Fruit fly (Drosophila melanogaster): Measurements from ENCODE around the gene SkpA.

The SkpA gene

DNA sequence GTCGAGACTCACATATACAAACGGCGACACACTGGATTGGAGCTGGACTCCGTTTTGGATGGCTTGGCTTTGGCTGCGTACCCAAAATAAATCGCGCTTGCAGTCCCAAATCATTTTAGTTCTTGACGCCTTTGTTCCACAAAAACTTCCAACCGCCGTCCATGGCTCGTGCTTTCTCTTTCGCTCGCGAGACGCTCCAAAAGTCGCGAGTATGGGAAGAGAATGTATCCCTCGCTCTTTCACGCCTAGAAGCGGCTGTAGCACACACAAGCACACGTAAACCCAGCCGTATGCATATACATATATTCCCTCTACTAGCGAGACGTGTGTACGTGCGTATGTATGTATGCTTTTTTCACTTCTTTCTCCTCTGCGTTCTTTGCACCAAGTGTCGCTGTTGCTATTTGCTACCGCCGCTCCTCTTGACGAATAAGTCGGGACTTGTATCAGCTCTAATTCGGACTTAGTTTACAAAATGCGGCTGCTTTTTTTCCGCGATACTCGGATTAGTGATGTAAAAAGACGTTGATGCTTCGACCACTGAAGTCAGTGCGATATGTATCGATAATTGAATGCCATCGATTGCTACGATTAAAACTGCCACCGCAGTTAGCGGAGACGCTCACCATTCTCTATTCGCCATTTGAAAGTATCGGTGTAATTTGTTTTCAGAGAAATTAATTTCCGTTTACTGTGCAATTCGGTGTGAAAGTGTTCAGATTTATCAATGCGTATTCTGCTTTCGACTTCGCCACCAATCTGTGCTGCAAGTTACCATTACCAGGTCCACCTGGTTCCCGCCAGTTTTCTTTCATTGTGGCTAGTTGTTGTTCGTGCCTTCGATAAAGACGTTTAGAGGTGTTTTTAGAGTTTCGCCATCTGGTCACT is at the start of gene SkpA, which contains the start of gene Hmt4-20:
Gene SkpA, plus strand, starts transcription at position 623 of the 888 bp plus-strand sequence.
Gene Hmt4-20, minus strand, starts transcription at position 542 of the 888 bp plus-strand sequence.
- peak; percentile 19 for TF ChIP-seq CG1620 (GFP tag; optimal IDR thresholded peaks at IDR 0.05)
- TF ChIP-seq CG33017 (tag; optimal IDR thresholded peaks at IDR 0.05) = no peak

DNA sequence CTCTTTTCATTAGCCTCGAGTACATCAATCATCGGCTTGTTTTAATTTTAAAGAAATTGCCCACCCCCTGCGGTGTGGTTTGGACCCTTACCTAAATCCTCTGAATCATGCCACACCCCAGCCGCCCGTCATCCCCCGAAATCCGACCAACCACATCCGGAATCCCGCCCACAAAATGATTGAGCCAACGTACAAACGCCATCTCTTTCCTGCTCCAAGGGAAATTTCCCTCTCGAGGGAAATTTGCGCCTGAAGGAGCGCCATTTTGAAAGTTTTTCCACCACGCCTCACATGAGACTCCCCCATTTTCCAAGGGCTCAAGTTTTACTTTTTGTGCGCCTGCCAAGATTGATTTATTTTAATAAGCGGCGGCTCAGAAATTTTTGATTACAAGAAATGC is 45.9 kb upstream of the SkpA start:
- TF ChIP-seq cic (GFP tag; optimal IDR thresholded peaks at IDR 0.05) (no peak), kay (GFP tag; ENCODE audit: borderline replicate concordance) (no peak), cnc (optimal IDR thresholded peaks at IDR 0.05) (no peak), CG11617 (GFP tag; optimal IDR thresholded peaks at IDR 0.05) (no peak), ovo (GFP tag; optimal IDR thresholded peaks at IDR 0.05) (no peak), Hr96 (GFP tag; optimal IDR thresholded peaks at IDR 0.05) (no peak)

DNA sequence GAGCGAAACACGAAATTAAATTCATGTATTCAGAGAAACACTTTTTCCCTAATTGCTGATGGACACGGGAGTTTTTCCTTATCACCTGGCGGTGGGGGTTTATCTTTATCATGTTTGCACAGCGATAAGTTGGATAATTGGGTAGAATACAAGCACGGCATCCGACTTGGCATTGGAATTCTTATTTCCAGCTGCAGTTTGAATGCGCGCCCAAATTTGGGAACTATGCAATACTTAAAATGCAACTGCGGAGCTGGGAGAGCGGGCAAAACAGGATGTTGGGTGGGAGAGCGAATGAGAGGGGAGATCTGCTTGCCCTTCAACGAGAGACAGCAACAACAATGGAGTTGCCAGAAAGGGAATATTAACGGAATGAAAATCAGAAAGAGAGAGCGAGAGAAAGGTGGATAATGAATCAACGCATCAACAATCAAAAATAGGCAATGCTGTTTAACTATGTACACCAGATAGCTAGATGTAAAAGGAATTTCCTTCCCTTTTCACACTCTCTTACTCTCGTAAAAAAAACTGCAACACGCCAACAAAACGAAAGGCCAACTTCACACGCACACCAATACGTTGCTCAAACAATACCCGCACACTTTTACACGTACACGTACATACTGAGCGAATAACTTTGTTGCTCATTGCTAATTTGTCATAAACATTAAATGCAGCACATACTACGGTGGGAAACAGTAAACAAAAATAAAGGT is 39.0 kb upstream of the SkpA start:
- TF ChIP-seq bab1 (GFP tag; optimal IDR thresholded peaks at IDR 0.05) (peak; percentile 34), cnc (optimal IDR thresholded peaks at IDR 0.05) (no peak), CG11617 (GFP tag; optimal IDR thresholded peaks at IDR 0.05) (no peak), CG7101 (tag; optimal IDR thresholded peaks at IDR 0.05) (peak; percentile 22)

DNA sequence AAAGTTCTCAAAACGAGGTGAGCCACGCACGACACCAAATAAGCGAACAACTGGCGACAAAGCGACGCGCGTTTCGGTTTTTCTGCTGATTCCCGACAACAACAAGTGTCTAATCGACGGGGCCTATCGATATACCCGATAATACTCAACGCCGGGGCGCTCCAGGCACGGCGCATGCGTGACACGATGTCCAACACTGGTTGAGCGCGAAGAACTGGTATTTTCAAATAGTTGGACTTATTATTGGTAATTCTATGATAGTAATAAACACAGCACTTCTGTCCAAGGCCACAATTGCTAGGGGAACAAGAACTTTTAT is 38.5 kb upstream of the SkpA start:
- TF ChIP-seq tj (GFP tag; optimal IDR thresholded peaks at IDR 0.05) (peak; percentile 19), toe (GFP tag; optimal IDR thresholded peaks at IDR 0.05) (no peak), pad (GFP tag; optimal IDR thresholded peaks at IDR 0.05) (no peak), CG33017 (tag; optimal IDR thresholded peaks at IDR 0.05) (no peak), CG7045 (GFP tag; optimal IDR thresholded peaks at IDR 0.05) (no peak), CG12768 (GFP tag; optimal IDR thresholded peaks at IDR 0.05) (no peak), CG1620 (GFP tag; optimal IDR thresholded peaks at IDR 0.05) (peak; percentile 24), CG5204 (GFP tag; optimal IDR thresholded peaks at IDR 0.05) (no peak), CG14711 (tag; optimal IDR thresholded peaks at IDR 0.05) (no peak), Mnt (GFP tag; optimal IDR thresholded peaks at IDR 0.05) (peak; percentile 2), Clk (GFP tag; optimal IDR thresholded peaks at IDR 0.05) (no peak), CG7101 (tag; optimal IDR thresholded peaks at IDR 0.05) (no peak), cnc (optimal IDR thresholded peaks at IDR 0.05) (no peak), ovo (GFP tag; optimal IDR thresholded peaks at IDR 0.05) (no peak), bab1 (GFP tag; optimal IDR thresholded peaks at IDR 0.05) (peak; percentile 28), Crg-1 (GFP tag; optimal IDR thresholded peaks at IDR 0.05) (peak; percentile 47), CG11617 (GFP tag; optimal IDR thresholded peaks at IDR 0.05) (no peak), cic (GFP tag; optimal IDR thresholded peaks at IDR 0.05) (no peak), kay (GFP tag; ENCODE audit: borderline replicate concordance) (no peak), Hr96 (GFP tag; optimal IDR thresholded peaks at IDR 0.05) (no peak)

- TF ChIP-seq ovo (GFP tag; optimal IDR thresholded peaks at IDR 0.05) (peak; percentile 66), CG11617 (GFP tag; optimal IDR thresholded peaks at IDR 0.05) (no peak), bab1 (GFP tag; optimal IDR thresholded peaks at IDR 0.05) (peak; percentile 27), CG33017 (tag; optimal IDR thresholded peaks at IDR 0.05) (no peak)
These were observed 37.3 kb upstream of the SkpA start for dm6 chrX:618583-618982.

- TF ChIP-seq pad (GFP tag; optimal IDR thresholded peaks at IDR 0.05) (peak; percentile 94), ovo (GFP tag; optimal IDR thresholded peaks at IDR 0.05) (peak; percentile 82), CG33017 (tag; optimal IDR thresholded peaks at IDR 0.05) (no peak), CG5204 (GFP tag; optimal IDR thresholded peaks at IDR 0.05) (no peak), cic (GFP tag; optimal IDR thresholded peaks at IDR 0.05) (no peak), Hr96 (GFP tag; optimal IDR thresholded peaks at IDR 0.05) (no peak), CG14711 (tag; optimal IDR thresholded peaks at IDR 0.05) (no peak), CG12768 (GFP tag; optimal IDR thresholded peaks at IDR 0.05) (no peak)
These were observed 36.5 kb upstream of the SkpA start for dm6 chrX:619220-620101.

- TF ChIP-seq bab1 (GFP tag; optimal IDR thresholded peaks at IDR 0.05) (peak; percentile 50), Hr96 (GFP tag; optimal IDR thresholded peaks at IDR 0.05) (no peak), CG12768 (GFP tag; optimal IDR thresholded peaks at IDR 0.05) (no peak), pad (GFP tag; optimal IDR thresholded peaks at IDR 0.05) (no peak), tj (GFP tag; optimal IDR thresholded peaks at IDR 0.05) (peak; percentile 6), cnc (optimal IDR thresholded peaks at IDR 0.05) (no peak), CG1620 (GFP tag; optimal IDR thresholded peaks at IDR 0.05) (no peak), toe (GFP tag; optimal IDR thresholded peaks at IDR 0.05) (no peak), Mnt (GFP tag; optimal IDR thresholded peaks at IDR 0.05) (no peak), CG11617 (GFP tag; optimal IDR thresholded peaks at IDR 0.05) (no peak)
These were observed 35.8 kb upstream of the SkpA start, which contains the start of gene spdi for dm6 chrX:620102-620430. TSS of gene spdi (minus strand) at chrX:620195.

Data from whole organism, adult.